Worm (Caenorhabditis elegans): ENCODE data around the gene sek-6.

The sek-6 gene

DNA sequence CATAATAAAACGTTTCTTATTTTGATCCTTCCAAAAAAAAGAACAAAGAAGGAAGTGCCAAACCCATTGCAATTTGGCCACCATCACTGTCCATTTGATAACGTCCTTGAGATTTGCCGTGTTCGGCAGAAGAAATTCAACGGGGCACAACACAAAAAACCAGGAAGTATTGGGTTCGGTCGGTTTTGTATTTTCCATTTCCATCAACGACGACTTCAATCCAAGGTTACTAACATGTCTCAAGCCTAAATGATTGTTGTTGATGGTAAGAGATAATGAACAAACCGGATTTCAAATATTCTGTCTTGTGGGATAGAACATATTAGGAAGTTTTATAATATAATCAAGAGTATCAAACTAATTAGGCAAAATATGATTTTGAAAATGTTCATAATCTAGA is 45.4 kb downstream of the sek-6 start:
- no peak for TF ChIP-seq nhr-25 (tag; optimal IDR thresholded peaks at IDR 0.05)
- no peak for TF ChIP-seq daf-12 (tag; optimal IDR thresholded peaks at IDR 0.05)
- TF ChIP-seq elt-2 (tag; optimal IDR thresholded peaks at IDR 0.05): no peak
- TF ChIP-seq nhr-23 (tag; optimal IDR thresholded peaks at IDR 0.05): peak; percentile 64

DNA sequence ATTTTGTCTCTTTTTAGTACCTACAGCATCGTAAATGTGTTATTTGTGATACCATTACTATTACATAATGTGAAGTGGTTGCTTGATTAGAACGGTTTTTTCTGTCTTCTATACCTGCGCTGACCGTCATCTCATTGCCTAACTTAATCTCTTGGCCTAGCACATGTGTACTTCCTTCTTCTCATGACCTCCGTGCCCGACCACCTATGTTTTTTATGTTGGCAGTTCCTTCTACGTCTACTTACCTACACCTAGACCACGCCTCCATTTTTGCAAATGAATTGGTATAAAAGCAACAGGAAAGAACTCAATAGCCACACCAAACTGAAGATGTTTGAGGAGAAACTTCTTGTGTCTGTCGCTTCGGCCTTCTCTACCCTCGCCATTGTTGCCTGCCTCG is 46.3 kb downstream of the sek-6 start, which contains the start of gene col-176:
Gene col-176 (plus strand): TSS at position 301 of the 400 bp plus-strand sequence.
- TF ChIP-seq aly-2 (tag; optimal IDR thresholded peaks at IDR 0.05): no peak
- no peak for TF ChIP-seq elt-3 (tag; optimal IDR thresholded peaks at IDR 0.05)
- peak; percentile 58 for TF ChIP-seq nhr-23 (tag; optimal IDR thresholded peaks at IDR 0.05)
- TF ChIP-seq nhr-11 (tag; optimal IDR thresholded peaks at IDR 0.05): no peak
- TF ChIP-seq elt-1 (tag; optimal IDR thresholded peaks at IDR 0.05): no peak

DNA sequence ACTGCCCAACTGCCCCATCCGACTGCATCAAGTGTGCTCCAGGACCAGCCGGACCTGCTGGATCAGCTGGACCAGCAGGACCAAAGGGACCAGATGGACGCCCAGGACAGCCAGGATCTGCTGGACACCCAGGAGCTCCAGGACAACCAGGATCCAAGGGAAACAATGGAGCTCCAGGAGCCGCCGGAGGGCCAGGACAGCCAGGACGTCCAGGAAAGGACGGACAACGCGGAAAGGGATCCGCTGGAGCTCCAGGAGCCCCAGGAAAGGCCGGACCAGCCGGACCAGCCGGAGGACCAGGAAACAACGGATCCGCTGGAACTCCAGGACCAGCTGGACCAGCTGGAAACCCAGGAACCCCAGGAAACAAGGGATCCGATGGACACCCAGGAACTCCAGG is 47.1 kb downstream of the sek-6 start:
- TF ChIP-seq ztf-11 (tag; optimal IDR thresholded peaks at IDR 0.05): no peak
- no peak for TF ChIP-seq nhr-28 (tag; optimal IDR thresholded peaks at IDR 0.05)
- no peak for TF ChIP-seq snpc-4 (tag; optimal IDR thresholded peaks at IDR 0.05)
- no peak for TF ChIP-seq egl-27 (tag; optimal IDR thresholded peaks at IDR 0.05)
- no peak for TF ChIP-seq nhr-77 (tag; optimal IDR thresholded peaks at IDR 0.05)
- TF ChIP-seq ceh-16 (tag; optimal IDR thresholded peaks at IDR 0.05): no peak
- no peak for TF ChIP-seq elt-3 (tag; optimal IDR thresholded peaks at IDR 0.05)
- TF ChIP-seq elt-2 (tag; optimal IDR thresholded peaks at IDR 0.05): no peak
- TF ChIP-seq ZK546.5 (tag; optimal IDR thresholded peaks at IDR 0.05): no peak
- TF ChIP-seq nhr-12 (tag; optimal IDR thresholded peaks at IDR 0.05): no peak
- TF ChIP-seq ama-1 (optimal IDR thresholded peaks at IDR 0.05): no peak
- no peak for TF ChIP-seq unc-39 (tag; optimal IDR thresholded peaks at IDR 0.05)
- no peak for TF ChIP-seq zag-1 (tag; optimal IDR thresholded peaks at IDR 0.05)

DNA sequence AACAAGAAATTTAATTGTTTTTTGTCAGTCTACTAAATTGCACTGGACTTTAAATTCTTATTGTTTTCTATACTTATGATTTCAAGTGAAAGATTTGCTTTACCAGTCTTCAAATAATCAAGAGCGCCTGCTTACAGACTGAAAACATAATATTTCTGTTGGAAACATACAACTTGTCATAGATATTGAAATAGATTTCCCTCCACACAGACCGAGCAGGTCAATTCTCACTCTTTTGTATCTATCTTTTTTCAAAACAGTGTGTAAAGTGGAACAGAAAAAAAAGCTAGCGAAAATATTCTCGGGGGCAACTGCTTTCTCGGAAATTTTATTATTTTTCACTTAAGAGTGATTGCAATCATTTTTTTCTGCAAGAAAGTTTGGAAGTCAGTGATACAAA is 47.7 kb downstream of the sek-6 start:
- peak; percentile 62 for TF ChIP-seq ceh-28 (tag; optimal IDR thresholded peaks at IDR 0.05)
- no peak for TF ChIP-seq ceh-9 (tag; optimal IDR thresholded peaks at IDR 0.05)

DNA sequence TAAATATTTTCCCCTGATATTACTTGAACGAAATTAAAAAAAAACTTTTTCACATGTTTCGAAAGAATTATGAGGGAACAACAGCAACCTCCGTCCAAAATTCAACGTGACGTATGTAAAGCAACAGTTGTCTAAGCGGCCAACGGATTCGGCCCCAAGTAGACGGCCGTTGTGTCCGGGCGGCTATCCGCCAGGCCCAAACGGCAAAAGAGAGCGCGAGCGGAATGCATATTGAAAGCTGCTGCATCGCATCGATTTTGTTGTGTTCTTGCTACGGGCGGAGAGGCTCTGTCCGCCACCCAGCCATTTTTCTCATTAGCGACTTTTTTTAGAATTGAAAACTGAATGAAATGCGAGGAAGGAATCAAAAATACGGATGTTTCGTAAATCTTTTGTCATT is 48.3 kb downstream of the sek-6 start:
- no peak for TF ChIP-seq aly-2 (tag; optimal IDR thresholded peaks at IDR 0.05)
- TF ChIP-seq nfya-1 (tag; optimal IDR thresholded peaks at IDR 0.05; ENCODE audit: insufficient read depth): peak; percentile 33
- TF ChIP-seq lin-39 (tag; optimal IDR thresholded peaks at IDR 0.05): peak; percentile 40
- no peak for TF ChIP-seq nhr-237 (tag; optimal IDR thresholded peaks at IDR 0.05)
- TF ChIP-seq unc-62 (GFP tag; optimal IDR thresholded peaks at IDR 0.05): no peak
- TF ChIP-seq ZK546.5 (tag; optimal IDR thresholded peaks at IDR 0.05): no peak
- TF ChIP-seq nhr-23 (tag; optimal IDR thresholded peaks at IDR 0.05): no peak
- no peak for TF ChIP-seq ztf-11 (tag; optimal IDR thresholded peaks at IDR 0.05)

DNA sequence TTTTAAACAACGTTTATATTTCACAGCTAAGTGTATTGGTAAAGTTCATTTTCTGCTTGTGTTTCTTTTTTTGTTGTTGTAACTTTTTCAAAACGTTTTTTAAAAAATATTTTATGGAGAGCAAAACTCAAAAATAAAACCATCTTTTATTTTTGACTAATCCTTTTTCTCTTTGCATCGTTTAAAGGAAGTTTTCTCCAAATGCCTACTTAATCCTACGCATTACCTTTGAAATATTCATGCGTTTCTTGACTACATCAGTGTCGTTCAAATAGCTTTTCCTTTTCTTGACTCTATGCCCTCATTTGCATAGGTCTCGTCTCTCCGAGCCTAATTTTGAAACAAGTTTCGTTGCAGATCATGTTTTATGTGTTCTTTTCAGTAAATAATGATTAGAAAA is 50.1 kb downstream of the sek-6 start:
- TF ChIP-seq elt-1 (tag; optimal IDR thresholded peaks at IDR 0.05): peak; percentile 43
- no peak for TF ChIP-seq skn-1 (tag; optimal IDR thresholded peaks at IDR 0.05)
- TF ChIP-seq tbx-2 (tag; optimal IDR thresholded peaks at IDR 0.05): no peak

Measured in whole organism, L3 larva.